Fruit fly (Drosophila melanogaster) whole organism, prepupa: ENCODE results near the gene CDK2AP1.
A peak's percentile ranks its signal among the peaks of the same experiment; 100 is the strongest.

ENCODE experiments used
- CG10669 ChIP-seq: fragments of 200-800 bp; sonication (Bioruptor generic); optimal IDR thresholded peaks from 3 replicates; lab custom pipeline; 2018; ENCODE audit warnings: missing biosample characterization, mild to moderate bottlenecking, missing genetic modification characterization, moderate library complexity
- CG11294 ChIP-seq: fragments of 200-800 bp; sonication (Bioruptor generic); IDR thresholded peaks from 2 replicates; pipeline ENCODE4 v1.3.6; 2022; ENCODE audit warnings: missing biosample characterization, missing genetic modification characterization
- CG1621 ChIP-seq: fragments of 200-800 bp; sonication (Bioruptor generic); optimal IDR thresholded peaks from 3 replicates; lab custom pipeline; 2018; ENCODE audit warnings: missing biosample characterization, mild to moderate bottlenecking, missing genetic modification characterization
- CG16779 ChIP-seq: fragments of 200-800 bp; sonication (Bioruptor generic); optimal IDR thresholded peaks from 3 replicates; lab custom pipeline; 2017; ENCODE audit warnings: missing biosample characterization, mild to moderate bottlenecking, missing genetic modification characterization
- CG3032 ChIP-seq: fragments of 200-800 bp; optimal IDR thresholded peaks from 2 replicates; lab custom pipeline; 2019; ENCODE audit warnings: missing biosample characterization, mild to moderate bottlenecking, missing genetic modification characterization, moderate library complexity
- CG3919 ChIP-seq: fragments of 200-800 bp; sonication (Bioruptor generic); optimal IDR thresholded peaks from 3 replicates; lab custom pipeline; 2016; ENCODE audit warnings: missing biosample characterization, missing genetic modification characterization
- CG6163 ChIP-seq: fragments of 200-800 bp; sonication (Bioruptor generic); IDR thresholded peaks from 3 replicates; pipeline ENCODE4 v1.3.6; 2022; ENCODE audit warnings: missing biosample characterization, missing genetic modification characterization
- CG6276 ChIP-seq: fragments of 200-800 bp; sonication (Bioruptor generic); optimal IDR thresholded peaks from 2 replicates; lab custom pipeline; 2017; ENCODE audit warnings: missing biosample characterization, mild to moderate bottlenecking, missing genetic modification characterization
- CG6792 ChIP-seq: fragments of 200-800 bp; sonication (Bioruptor generic); optimal IDR thresholded peaks from 3 replicates; lab custom pipeline; 2016; ENCODE audit warnings: missing biosample characterization, missing genetic modification characterization
- CG6808 ChIP-seq: fragments of 200-800 bp; sonication (Bioruptor generic); optimal IDR thresholded peaks from 3 replicates; lab custom pipeline; 2017; ENCODE audit warnings: missing biosample characterization, missing genetic modification characterization, mild to moderate bottlenecking, moderate library complexity, missing genetic modification reagents
- CG6854 ChIP-seq: fragments of 200-800 bp; sonication (Bioruptor generic); optimal IDR thresholded peaks from 2 replicates; lab custom pipeline; 2017; ENCODE audit warnings: missing biosample characterization, mild to moderate bottlenecking, missing genetic modification characterization
- CG7368 ChIP-seq: fragments of 200-800 bp; sonication (Bioruptor generic); optimal IDR thresholded peaks from 3 replicates; lab custom pipeline; 2016; ENCODE audit warnings: missing biosample characterization, missing genetic modification characterization
- CG8119 ChIP-seq: fragments of 200-800 bp; sonication (Bioruptor generic); IDR thresholded peaks from 3 replicates; pipeline ENCODE4 v1.3.6; 2022; ENCODE audit warnings: missing biosample characterization, missing genetic modification characterization
- CG8632 ChIP-seq: fragments of 200-800 bp; sonication (Bioruptor generic); optimal IDR thresholded peaks from 3 replicates; lab custom pipeline; 2016; ENCODE audit warnings: missing biosample characterization, missing genetic modification characterization
- Eip75B ChIP-seq: fragments of 200-800 bp; sonication (Bioruptor generic); optimal IDR thresholded peaks from 3 replicates; lab custom pipeline; 2016; ENCODE audit warnings: missing biosample characterization, missing genetic modification characterization
- Eip78C ChIP-seq: fragments of 200-800 bp; sonication (Bioruptor generic); peaks from one replicate; lab custom pipeline; 2016; ENCODE audit warnings: missing biosample characterization, missing genetic modification characterization
- Eip93F ChIP-seq: fragments of 200-800 bp; sonication (Bioruptor generic); optimal IDR thresholded peaks from 2 replicates; lab custom pipeline; 2016; ENCODE audit warnings: missing biosample characterization, mild to moderate bottlenecking, missing genetic modification characterization
- Ets96B ChIP-seq: fragments of 200-800 bp; optimal IDR thresholded peaks from 2 replicates; lab custom pipeline; 2019; ENCODE audit warnings: missing biosample characterization, mild to moderate bottlenecking, missing genetic modification characterization, moderate library complexity
- Gug ChIP-seq: fragments of 200-800 bp; sonication (Bioruptor generic); IDR thresholded peaks from 2 replicates; pipeline ENCODE4 v1.3.6; 2022; ENCODE audit warnings: missing biosample characterization, missing genetic modification characterization
- Hr38 ChIP-seq: sonication (Bioruptor generic); optimal IDR thresholded peaks from 2 replicates; lab custom pipeline; 2016; ENCODE audit warnings: missing biosample characterization, missing genetic modification characterization
- Sox102F ChIP-seq: fragments of 200-800 bp; sonication (Bioruptor generic); optimal IDR thresholded peaks from 2 replicates; lab custom pipeline; 2016; ENCODE audit warnings: missing biosample characterization, mild to moderate bottlenecking, missing genetic modification characterization
- Sox14 ChIP-seq: fragments of 200-800 bp; sonication (Bioruptor generic); optimal IDR thresholded peaks from 3 replicates; lab custom pipeline; 2016; ENCODE audit warnings: missing biosample characterization, missing genetic modification characterization
- Sox15 ChIP-seq: fragments of 200-800 bp; sonication (Bioruptor generic); optimal IDR thresholded peaks from 3 replicates; lab custom pipeline; 2016; ENCODE audit warnings: missing biosample characterization, missing genetic modification characterization
- achi ChIP-seq: fragments of 200-800 bp; sonication (Bioruptor generic); optimal IDR thresholded peaks from 3 replicates; lab custom pipeline; 2016; ENCODE audit warnings: missing biosample characterization, missing genetic modification characterization
- acj6 ChIP-seq: fragments of 200-800 bp; sonication (Bioruptor generic); optimal IDR thresholded peaks from 3 replicates; lab custom pipeline; 2016; ENCODE audit warnings: missing biosample characterization, missing genetic modification characterization
- cyc ChIP-seq: fragments of 200-800 bp; sonication (Bioruptor generic); optimal IDR thresholded peaks from 3 replicates; lab custom pipeline; 2016; ENCODE audit warnings: missing biosample characterization, missing genetic modification characterization
- dac ChIP-seq: fragments of 200-800 bp; sonication (Bioruptor generic); optimal IDR thresholded peaks from 2 replicates; lab custom pipeline; 2017; ENCODE audit warnings: missing biosample characterization, mild to moderate bottlenecking, missing genetic modification characterization
- eg ChIP-seq: fragments of 200-800 bp; sonication (Bioruptor generic); IDR thresholded peaks from 3 replicates; pipeline ENCODE4 v1.3.6; 2022; ENCODE audit warnings: missing biosample characterization, missing genetic modification characterization
- esn ChIP-seq: fragments of 200-800 bp; sonication (Bioruptor generic); optimal IDR thresholded peaks from 2 replicates; lab custom pipeline; 2016; ENCODE audit warnings: missing biosample characterization, mild to moderate bottlenecking, missing genetic modification characterization, moderate library complexity
- fd59A ChIP-seq: fragments of 200-800 bp; sonication (Bioruptor generic); optimal IDR thresholded peaks from 2 replicates; lab custom pipeline; 2017; ENCODE audit warnings: missing biosample characterization, mild to moderate bottlenecking, missing genetic modification characterization, missing genetic modification reagents
- fd85E ChIP-seq: fragments of 200-800 bp; sonication (Bioruptor generic); optimal IDR thresholded peaks from 3 replicates; lab custom pipeline; 2016; ENCODE audit warnings: missing biosample characterization, missing genetic modification characterization
- fkh ChIP-seq: fragments of 200-800 bp; sonication (Bioruptor generic); optimal IDR thresholded peaks from 3 replicates; lab custom pipeline; 2017; ENCODE audit warnings: missing biosample characterization, mild to moderate bottlenecking, missing genetic modification characterization, moderate library complexity
- salr ChIP-seq, 2 experiments: fragments of 200-800 bp; sonication (Bioruptor generic); optimal IDR thresholded peaks; 3 replicates each; lab custom pipeline; 2016 to 2018; ENCODE audit warnings: missing biosample characterization in 2 of 2, missing genetic modification characterization in 2 of 2, mild to moderate bottlenecking in 1 of 2
- ss ChIP-seq, 2 experiments: fragments of 200-800 bp; sonication (Bioruptor generic); optimal IDR thresholded peaks; 2 replicates in 1 of 2; 3 replicates in 1 of 2; lab custom pipeline; 2017 to 2018; ENCODE audit warnings: mild to moderate bottlenecking in 2 of 2, missing biosample characterization in 2 of 2, missing genetic modification characterization in 2 of 2, moderate library complexity in 1 of 2
- svp ChIP-seq: fragments of 200-800 bp; sonication (Bioruptor generic); peaks from one replicate; lab custom pipeline; 2016; ENCODE audit warnings: missing biosample characterization, missing genetic modification characterization
- topi ChIP-seq: fragments of 200-800 bp; sonication (Bioruptor generic); optimal IDR thresholded peaks from 3 replicates; lab custom pipeline; 2016; ENCODE audit warnings: missing biosample characterization, missing genetic modification characterization
- vri ChIP-seq: fragments of 200-800 bp; sonication (Bioruptor generic); optimal IDR thresholded peaks from 3 replicates; lab custom pipeline; 2016; ENCODE audit warnings: missing biosample characterization, mild to moderate bottlenecking, missing genetic modification characterization

CDK2AP1 gene

DNA sequence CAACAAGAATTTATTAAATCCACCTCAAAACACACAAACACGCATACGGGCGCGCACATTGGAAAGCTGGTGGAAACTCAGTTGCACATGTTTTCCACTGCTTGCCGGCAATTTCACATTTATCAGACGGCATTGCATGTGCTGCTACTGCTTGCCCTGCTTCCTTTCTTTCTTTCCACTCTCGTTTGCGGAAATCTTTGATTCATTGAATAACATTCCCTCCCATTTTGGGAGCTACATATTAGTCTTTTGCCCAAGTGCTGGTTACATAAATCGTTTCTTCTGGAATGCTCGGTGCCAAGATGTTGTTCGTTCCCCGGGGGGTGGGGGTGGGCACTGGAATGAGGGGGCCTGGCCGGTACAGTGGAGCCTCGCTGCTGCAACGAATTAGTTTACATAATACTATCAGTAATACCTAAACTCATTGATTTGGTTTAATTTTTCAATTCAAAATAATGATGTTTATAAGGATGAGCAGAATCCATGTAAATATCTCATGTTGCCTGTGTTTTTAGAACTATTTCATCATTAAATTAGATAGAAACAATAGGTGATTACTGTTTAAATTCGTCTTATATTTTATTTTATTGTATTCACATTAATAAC lies 28.7 kb upstream of the CDK2AP1 start (continued):
- TF ChIP-seq Eip78C (GFP tag; lab: Kevin White, UChicago), result no peak
- no peak for TF ChIP-seq cyc
- TF ChIP-seq acj6 (GFP tag; lab: Kevin White, UChicago), result no peak
- TF ChIP-seq CG3919 (GFP tag; lab: Kevin White, UChicago), result no peak
- peak; percentile 22 for TF ChIP-seq CG3032 (tag; lab: Kevin White, UChicago)
- no peak for TF ChIP-seq Sox15 (GFP tag; lab: Kevin White, UChicago)
- 0 out of 2 replicates have a peak, but pooled peaks have one; percentile 18 for TF ChIP-seq Gug (GFP tag; lab: Robert Waterston, UW)
- no peak for TF ChIP-seq svp (GFP tag; lab: Kevin White, UChicago)
- no peak for TF ChIP-seq CG11294
- no peak for TF ChIP-seq CG1621 (tag; lab: Kevin White, UChicago)
- TF ChIP-seq dac (GFP tag; lab: Kevin White, UChicago), result no peak
- TF ChIP-seq CG16779 (tag; lab: Kevin White, UChicago), result no peak
- TF ChIP-seq CG6808 (GFP tag; lab: Kevin White, UChicago), result no peak
- TF ChIP-seq achi (GFP tag; lab: Kevin White, UChicago), result no peak
- TF ChIP-seq CG6792, result no peak

DNA sequence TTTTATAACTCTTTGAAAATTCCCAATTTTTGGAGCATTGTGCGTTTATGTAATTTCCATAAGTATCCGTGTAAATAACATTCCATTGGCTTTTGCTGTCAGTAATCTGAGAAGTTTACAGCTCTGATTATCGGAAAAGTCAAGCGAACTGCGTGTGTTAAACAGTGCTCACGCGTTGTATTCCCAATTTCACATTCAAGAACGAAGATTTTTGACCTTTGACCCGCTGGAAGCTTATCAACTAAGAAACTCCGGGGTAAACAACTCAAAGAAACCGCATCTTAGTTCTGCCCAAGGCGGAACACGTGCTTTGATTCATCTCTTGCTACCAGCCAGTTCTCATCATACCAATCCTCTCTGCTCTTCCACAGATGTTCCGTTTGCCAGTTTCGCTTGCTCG lies 28.0 kb upstream of the CDK2AP1 start:
- TF ChIP-seq svp (GFP tag; lab: Kevin White, UChicago), result peak; percentile 83
- TF ChIP-seq CG3032 (tag; lab: Kevin White, UChicago), result no peak

DNA sequence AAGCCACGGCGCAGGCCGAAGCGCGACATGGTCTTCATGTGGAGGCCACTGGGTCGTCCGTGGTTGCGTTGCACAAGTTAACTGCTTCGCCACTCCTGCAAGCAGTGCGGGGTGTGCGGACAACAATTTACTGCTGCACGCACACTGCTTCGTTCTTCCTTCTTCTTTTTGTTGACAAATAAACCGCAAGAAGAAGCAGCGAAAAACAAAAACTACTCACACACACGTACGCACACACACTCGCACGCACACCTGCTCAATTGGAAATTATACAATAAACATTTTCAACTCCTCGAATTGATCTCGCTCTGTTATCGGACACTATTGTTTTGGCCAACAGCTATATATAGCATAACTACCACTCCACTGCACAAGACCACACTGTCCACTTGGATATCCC lies 14.1 kb upstream of the CDK2AP1 start:
- TF ChIP-seq eg (GFP tag; lab: Robert Waterston, UW) (0 out of 3 replicates have a peak, but pooled peaks have one; percentile 11), fd59A (peak; percentile 13), CG6163 (GFP tag; lab: Robert Waterston, UW) (peak; percentile 42; the same call in 1 of the 3 replicates), CG1621 (tag; lab: Kevin White, UChicago) (peak; percentile 83), Hr38 (GFP tag; lab: Kevin White, UChicago) (no peak), CG16779 (tag; lab: Kevin White, UChicago) (no peak), salr (GFP tag; optimal IDR thresholded peaks at IDR 0.05; lab: Kevin White, UChicago) (peak in 1 of 2 experiments; percentile 39)

DNA sequence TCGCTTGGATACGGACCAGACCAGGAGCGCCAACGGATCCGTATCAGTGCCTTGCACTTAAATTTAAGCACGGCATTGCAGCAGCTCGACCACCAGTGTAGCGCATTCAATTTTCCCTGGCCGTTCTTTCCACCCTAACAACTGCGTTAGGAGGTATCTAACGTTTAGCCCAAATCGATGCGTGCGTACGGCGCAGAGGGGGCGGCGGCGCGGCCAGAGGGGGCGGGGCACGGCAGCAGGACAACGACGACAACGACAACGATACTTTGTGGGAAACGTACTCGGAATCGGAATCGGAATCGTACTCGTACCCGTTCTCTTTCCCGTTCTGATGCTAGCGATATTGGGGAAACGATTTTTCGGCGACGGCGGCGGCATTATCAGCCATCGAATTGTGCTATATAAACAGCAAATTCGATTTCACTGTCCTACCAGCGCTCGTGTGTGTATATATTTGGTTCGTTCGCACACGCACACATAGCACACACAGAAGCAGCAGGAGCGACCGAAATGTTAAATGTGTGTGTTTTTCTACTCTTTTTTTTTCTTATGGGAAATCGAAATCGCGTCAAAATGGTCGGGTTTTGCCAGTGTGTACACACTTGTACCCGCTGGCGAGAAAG lies 13.4 kb upstream of the CDK2AP1 start, which contains the start of gene CG11122:
TSS of gene CG11122 (minus strand) at position 601 of the 623 bp plus-strand sequence.
- TF ChIP-seq ss (GFP tag; optimal IDR thresholded peaks at IDR 0.05; lab: Kevin White, UChicago) (peak; percentile 31 to 38), CG6163 (GFP tag; lab: Robert Waterston, UW) (peak; percentile 60; the same call in 2 of the 3 replicates), CG6276 (GFP tag; lab: Kevin White, UChicago) (no peak), Eip75B (no peak), CG3919 (GFP tag; lab: Kevin White, UChicago) (no peak)

DNA sequence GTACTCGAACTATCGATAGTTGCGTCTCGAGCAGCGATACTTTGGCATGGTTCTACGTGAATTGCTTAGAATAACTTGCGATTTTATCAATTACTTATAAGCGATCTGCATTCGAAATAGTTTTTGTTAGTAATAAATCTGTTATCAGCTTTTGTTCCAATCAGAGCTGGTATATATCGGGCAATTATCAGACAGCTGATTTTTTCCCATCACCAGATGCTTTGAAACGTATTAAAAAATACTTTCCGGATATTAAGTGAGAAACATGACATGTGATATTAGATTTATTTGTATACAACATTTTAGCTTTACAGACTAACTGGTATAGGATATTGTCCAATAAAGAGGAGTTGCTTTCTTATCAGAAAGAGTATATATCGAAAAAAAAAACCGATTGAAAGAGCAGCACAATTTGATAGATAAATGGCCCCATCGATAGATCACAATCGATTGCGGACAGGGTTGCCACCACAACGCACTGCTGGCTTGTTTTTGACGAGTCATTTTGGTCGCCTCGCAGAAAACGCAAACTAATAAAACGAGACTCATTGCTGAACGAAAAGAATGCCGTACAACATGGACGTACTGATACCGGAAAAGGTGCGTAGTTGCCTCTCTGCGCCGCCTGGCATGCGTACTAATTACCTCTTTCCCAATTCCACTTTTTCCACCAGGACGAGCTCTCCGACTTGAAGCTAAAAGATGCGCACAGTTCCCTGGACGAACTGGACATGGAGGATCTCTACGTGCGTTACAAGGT lies 12.7 kb upstream of the CDK2AP1 start, which contains the start of gene Rpt3:
TSS of gene Rpt3 (plus strand) at position 353 of the 760 bp plus-strand sequence.
- TF ChIP-seq Eip93F, result no peak
- TF ChIP-seq Eip78C (GFP tag; lab: Kevin White, UChicago), result peak; percentile 69
- no peak for TF ChIP-seq CG11294
- TF ChIP-seq CG3919 (GFP tag; lab: Kevin White, UChicago), result no peak
- TF ChIP-seq fkh (GFP tag; lab: Kevin White, UChicago), result no peak
- TF ChIP-seq CG7368, result no peak
- peak; percentile 38 for TF ChIP-seq esn (GFP tag; lab: Kevin White, UChicago)
- TF ChIP-seq Sox14 (GFP tag; lab: Kevin White, UChicago), result no peak
- TF ChIP-seq Sox102F, result no peak
- no peak for TF ChIP-seq CG10669
- no peak for TF ChIP-seq svp (GFP tag; lab: Kevin White, UChicago)
- no peak for TF ChIP-seq fd85E (GFP tag; lab: Kevin White, UChicago)
- peak; percentile 1 for TF ChIP-seq cyc
- TF ChIP-seq CG6854 (GFP tag; lab: Kevin White, UChicago), result peak; percentile 4
- no peak for TF ChIP-seq vri (GFP tag; lab: Kevin White, UChicago)
- no peak for TF ChIP-seq CG8632 (GFP tag; lab: Kevin White, UChicago)
- TF ChIP-seq topi (GFP tag; lab: Kevin White, UChicago), result peak; percentile 13
- TF ChIP-seq Ets96B (tag; lab: Kevin White, UChicago), result no peak
- TF ChIP-seq CG16779 (tag; lab: Kevin White, UChicago), result no peak
- TF ChIP-seq CG3032 (tag; lab: Kevin White, UChicago), result peak; percentile 5
- no peak for TF ChIP-seq dac (GFP tag; lab: Kevin White, UChicago)
- no peak for TF ChIP-seq CG8119 (GFP tag; lab: Robert Waterston, UW)
